Fruit fly (Drosophila melanogaster) whole organism, embryonic: ENCODE data around the gene CG34451.

Experiments used
- Antp ChIP-seq: fragments of 200-800 bp; sonication (Bioruptor generic); optimal IDR thresholded peaks from 3 replicates; lab custom pipeline; 2016; ENCODE audit warnings: missing biosample characterization, missing genetic modification characterization
- Atf6 ChIP-seq: fragments of 200-800 bp; sonication (Bioruptor generic); IDR thresholded peaks from 2 replicates; pipeline ENCODE4 v1.3.6; 2022; ENCODE audit warnings: missing biosample characterization, missing genetic modification characterization
- Bteb2 ChIP-seq: fragments of 200-800 bp; sonication (Bioruptor generic); optimal IDR thresholded peaks from 2 replicates; lab custom pipeline; 2016; ENCODE audit warnings: missing biosample characterization, missing genetic modification characterization
- CG10959 ChIP-seq: fragments of 200-800 bp; sonication (Bioruptor generic); IDR thresholded peaks from 2 replicates; pipeline ENCODE4 v1.3.6; 2022; ENCODE audit warnings: missing biosample characterization, missing genetic modification characterization
- CG14710 ChIP-seq: fragments of 200-800 bp; sonication (Bioruptor generic); optimal IDR thresholded peaks from 3 replicates; lab custom pipeline; 2019; ENCODE audit warnings: missing biosample characterization, mild to moderate bottlenecking, missing genetic modification characterization, moderate library complexity
- CG16813 ChIP-seq: fragments of 200-800 bp; sonication (Bioruptor generic); IDR thresholded peaks from 3 replicates; pipeline ENCODE4 v1.3.6; 2022; ENCODE audit warnings: missing biosample characterization, missing genetic modification characterization; ENCODE audit not compliant: partially characterized antibody
- CG17328 ChIP-seq: fragments of 200-800 bp; sonication (Bioruptor generic); IDR thresholded peaks from 2 replicates; pipeline ENCODE4 v1.3.6; 2022; ENCODE audit warnings: missing biosample characterization, missing genetic modification characterization
- CG2116 ChIP-seq: fragments of 200-800 bp; sonication (Bioruptor generic); optimal IDR thresholded peaks from 3 replicates; lab custom pipeline; 2018; ENCODE audit warnings: missing biosample characterization, mild to moderate bottlenecking, missing genetic modification characterization
- CG2199 ChIP-seq: fragments of 200-800 bp; sonication (Bioruptor generic); IDR thresholded peaks from 3 replicates; pipeline ENCODE4 v1.3.6; 2022; ENCODE audit warnings: missing biosample characterization, missing genetic modification characterization
- CG30403 ChIP-seq: fragments of 200-800 bp; sonication (Bioruptor generic); optimal IDR thresholded peaks from 3 replicates; lab custom pipeline; 2016; ENCODE audit warnings: missing biosample characterization, missing genetic modification characterization
- CG31365 ChIP-seq: fragments of 200-800 bp; sonication (Bioruptor generic); optimal IDR thresholded peaks from 2 replicates; lab custom pipeline; 2018; ENCODE audit warnings: missing biosample characterization, mild to moderate bottlenecking, missing genetic modification characterization
- CG32772 ChIP-seq: fragments of 200-800 bp; sonication (Bioruptor generic); IDR thresholded peaks from 2 replicates; pipeline ENCODE4 v1.3.6; 2022; ENCODE audit warnings: missing biosample characterization, missing genetic modification characterization
- CG33213 ChIP-seq: fragments of 200-800 bp; sonication (Bioruptor generic); optimal IDR thresholded peaks from 3 replicates; lab custom pipeline; 2016; ENCODE audit warnings: missing biosample characterization, missing genetic modification characterization
- CG3726 ChIP-seq: fragments of 200-800 bp; sonication (Bioruptor generic); IDR thresholded peaks from 3 replicates; pipeline ENCODE4, ENCODE4 v1.3.6; 2022; ENCODE audit warnings: missing biosample characterization, missing genetic modification characterization
- CG3995 ChIP-seq: fragments of 200-800 bp; sonication (Bioruptor generic); optimal IDR thresholded peaks from 3 replicates; lab custom pipeline; 2016; ENCODE audit warnings: missing biosample characterization, missing genetic modification characterization
- CG4360 ChIP-seq: fragments of 200-800 bp; sonication (Bioruptor generic); IDR thresholded peaks from 2 replicates; pipeline ENCODE4 v1.3.6; 2022; ENCODE audit warnings: missing biosample characterization, missing genetic modification characterization
- CG6683 ChIP-seq: fragments of 200-800 bp; sonication (Bioruptor generic); optimal IDR thresholded peaks from 2 replicates; lab custom pipeline; 2017; ENCODE audit warnings: missing biosample characterization, mild to moderate bottlenecking, missing genetic modification characterization, missing genetic modification reagents
- CG6765 ChIP-seq: fragments of 200-800 bp; sonication (Bioruptor generic); optimal IDR thresholded peaks from 3 replicates; lab custom pipeline; 2017; ENCODE audit warnings: missing biosample characterization, mild to moderate bottlenecking, missing genetic modification characterization
- Fer1 ChIP-seq: fragments of 200-800 bp; sonication (Bioruptor generic); optimal IDR thresholded peaks from 2 replicates; lab custom pipeline; 2017; ENCODE audit warnings: missing biosample characterization, mild to moderate bottlenecking, missing genetic modification characterization
- Fer2 ChIP-seq: fragments of 200-800 bp; sonication (Bioruptor generic); optimal IDR thresholded peaks from 2 replicates; lab custom pipeline; 2018; ENCODE audit warnings: missing biosample characterization, mild to moderate bottlenecking, missing genetic modification characterization, moderate library complexity
- GATAe ChIP-seq: fragments of 200-800 bp; sonication (Bioruptor generic); conservative IDR thresholded peaks from 2 replicates; pipeline ENCODE4 v1.3.6; 2022; ENCODE audit warnings: missing biosample characterization, missing genetic modification characterization
- HHEX ChIP-seq: fragments of 200-800 bp; sonication (Bioruptor generic); optimal IDR thresholded peaks from 3 replicates; lab custom pipeline; 2017; ENCODE audit warnings: missing biosample characterization, mild to moderate bottlenecking, missing genetic modification characterization, missing genetic modification reagents
- HLH4C ChIP-seq: fragments of 200-800 bp; sonication (Bioruptor generic); IDR thresholded peaks from 3 replicates; pipeline ENCODE4 v1.3.6; 2022; ENCODE audit warnings: missing biosample characterization, missing genetic modification characterization; ENCODE audit not compliant: partially characterized antibody
- Hand ChIP-seq: fragments of 200-800 bp; sonication (Bioruptor generic); optimal IDR thresholded peaks from 2 replicates; lab custom pipeline; 2017; ENCODE audit warnings: mild to moderate bottlenecking, missing biosample characterization, missing genetic modification reagents, missing genetic modification characterization
- Hey ChIP-seq: fragments of 200-800 bp; sonication (Bioruptor generic); optimal IDR thresholded peaks from 3 replicates; lab custom pipeline; 2018; ENCODE audit warnings: missing biosample characterization, mild to moderate bottlenecking, missing genetic modification characterization
- HmgZ ChIP-seq: fragments of 200-800 bp; sonication (Bioruptor generic); optimal IDR thresholded peaks from 2 replicates; lab custom pipeline; 2018; ENCODE audit warnings: missing biosample characterization, mild to moderate bottlenecking, missing genetic modification characterization
- Hr51 ChIP-seq, 2 experiments: fragments of 200-800 bp; sonication (Bioruptor generic); optimal IDR thresholded peaks; 2 replicates in 1 of 2; 3 replicates in 1 of 2; lab custom pipeline; 2016 to 2018; ENCODE audit warnings: missing biosample characterization in 2 of 2, missing genetic modification characterization in 2 of 2, mild to moderate bottlenecking in 1 of 2, moderate library complexity in 1 of 2
- Lpt ChIP-seq: fragments of >200 bp; optimal IDR thresholded peaks from 2 replicates; lab custom pipeline; 2018; ENCODE audit warnings: missing biosample characterization, missing genetic modification characterization
- Nf-YC ChIP-seq: fragments of 200-800 bp; optimal IDR thresholded peaks from 3 replicates; lab custom pipeline; 2019; ENCODE audit warnings: missing biosample characterization, mild to moderate bottlenecking, missing genetic modification characterization, moderate library complexity
- Poxn ChIP-seq: fragments of 200-800 bp; sonication (Bioruptor generic); IDR thresholded peaks from 2 replicates; pipeline ENCODE4 v1.3.6; 2022; ENCODE audit warnings: missing biosample characterization, missing genetic modification characterization
- Six4 ChIP-seq: fragments of 200-800 bp; sonication (Bioruptor generic); optimal IDR thresholded peaks from 2 replicates; lab custom pipeline; 2016; ENCODE audit warnings: missing biosample characterization, missing genetic modification characterization
- Tbp ChIP-seq: fragments of >200 bp; optimal IDR thresholded peaks from 2 replicates; lab custom pipeline; 2018; ENCODE audit warnings: missing biosample characterization, missing genetic modification characterization
- ato ChIP-seq: fragments of 200-800 bp; sonication (Bioruptor generic); IDR thresholded peaks from 2 replicates; pipeline ENCODE4 v1.3.6; 2022; ENCODE audit warnings: missing biosample characterization, missing genetic modification characterization; ENCODE audit not compliant: partially characterized antibody
- cas ChIP-seq: fragments of 200-800 bp; sonication (Bioruptor generic); IDR thresholded peaks from 2 replicates; pipeline ENCODE4 v1.3.6; 2022; ENCODE audit warnings: missing biosample characterization, missing genetic modification characterization
- dm ChIP-seq: fragments of 200-800 bp; sonication (Bioruptor generic); optimal IDR thresholded peaks from 3 replicates; lab custom pipeline; 2016; ENCODE audit warnings: missing biosample characterization, missing genetic modification characterization
- fd64A ChIP-seq: fragments of 200-800 bp; sonication (Bioruptor generic); optimal IDR thresholded peaks from 3 replicates; lab custom pipeline; 2018; ENCODE audit warnings: missing biosample characterization, mild to moderate bottlenecking, missing genetic modification characterization
- fru ChIP-seq: fragments of >200 bp; optimal IDR thresholded peaks from 2 replicates; lab custom pipeline; 2017
- gem ChIP-seq: fragments of 200-800 bp; sonication (Bioruptor generic); optimal IDR thresholded peaks from 2 replicates; lab custom pipeline; 2019; ENCODE audit warnings: missing biosample characterization, mild to moderate bottlenecking, missing genetic modification characterization, moderate library complexity
- gsb ChIP-seq: fragments of 200-800 bp; sonication (Bioruptor generic); IDR thresholded peaks from 2 replicates; pipeline ENCODE4 v1.3.6; 2022; ENCODE audit warnings: missing biosample characterization, missing genetic modification characterization
- jing ChIP-seq: fragments of 200-800 bp; sonication (Bioruptor generic); optimal IDR thresholded peaks from 2 replicates; lab custom pipeline; 2018; ENCODE audit warnings: missing biosample characterization, mild to moderate bottlenecking, missing genetic modification characterization
- kni ChIP-seq: fragments of 200-800 bp; sonication (Bioruptor generic); optimal IDR thresholded peaks from 3 replicates; lab custom pipeline; 2017; ENCODE audit warnings: mild to moderate bottlenecking, missing biosample characterization, missing genetic modification reagents, missing genetic modification characterization
- mirr ChIP-seq: fragments of 200-800 bp; sonication (Bioruptor generic); optimal IDR thresholded peaks from 3 replicates; lab custom pipeline; 2018; ENCODE audit warnings: missing biosample characterization, mild to moderate bottlenecking, missing genetic modification characterization
- peb ChIP-seq: fragments of 200-800 bp; sonication (Bioruptor generic); IDR thresholded peaks from 2 replicates; pipeline ENCODE4 v1.3.6; 2022; ENCODE audit warnings: missing biosample characterization, missing genetic modification characterization
- pfk ChIP-seq: fragments of 200-800 bp; sonication (Bioruptor generic); optimal IDR thresholded peaks from 2 replicates; lab custom pipeline; 2018; ENCODE audit warnings: missing biosample characterization, mild to moderate bottlenecking, missing genetic modification characterization, moderate library complexity
- pnt ChIP-seq: fragments of 200-800 bp; sonication (Bioruptor generic); optimal IDR thresholded peaks from 3 replicates; lab custom pipeline; 2016; ENCODE audit warnings: missing biosample characterization, missing genetic modification characterization
- scrt ChIP-seq: fragments of 200-800 bp; sonication (Bioruptor generic); optimal IDR thresholded peaks from 2 replicates; lab custom pipeline; 2018; ENCODE audit warnings: missing biosample characterization, mild to moderate bottlenecking, missing genetic modification characterization, moderate library complexity
- stc ChIP-seq: fragments of 200-800 bp; sonication (Bioruptor generic); IDR thresholded peaks from 2 replicates; pipeline ENCODE4 v1.3.6; 2022; ENCODE audit warnings: missing biosample characterization, missing genetic modification characterization
- tgo ChIP-seq: fragments of 200-800 bp; sonication (Bioruptor generic); IDR thresholded peaks from 3 replicates; pipeline ENCODE4 v1.3.6; 2022; ENCODE audit warnings: missing biosample characterization, missing genetic modification characterization
- twi ChIP-seq: fragments of 200-800 bp; optimal IDR thresholded peaks from 2 replicates; lab custom pipeline; 2019; ENCODE audit warnings: missing biosample characterization, mild to moderate bottlenecking, missing genetic modification characterization, moderate library complexity
- zen ChIP-seq: fragments of 200-800 bp; sonication (Bioruptor generic); optimal IDR thresholded peaks from 3 replicates; lab custom pipeline; 2018; ENCODE audit warnings: missing biosample characterization, mild to moderate bottlenecking, missing genetic modification characterization, moderate library complexity
- zfh2 ChIP-seq: fragments of 200-800 bp; sonication (Bioruptor generic); optimal IDR thresholded peaks from 2 replicates; lab custom pipeline; 2016; ENCODE audit warnings: missing biosample characterization, missing genetic modification characterization

CG34451 gene

DNA sequence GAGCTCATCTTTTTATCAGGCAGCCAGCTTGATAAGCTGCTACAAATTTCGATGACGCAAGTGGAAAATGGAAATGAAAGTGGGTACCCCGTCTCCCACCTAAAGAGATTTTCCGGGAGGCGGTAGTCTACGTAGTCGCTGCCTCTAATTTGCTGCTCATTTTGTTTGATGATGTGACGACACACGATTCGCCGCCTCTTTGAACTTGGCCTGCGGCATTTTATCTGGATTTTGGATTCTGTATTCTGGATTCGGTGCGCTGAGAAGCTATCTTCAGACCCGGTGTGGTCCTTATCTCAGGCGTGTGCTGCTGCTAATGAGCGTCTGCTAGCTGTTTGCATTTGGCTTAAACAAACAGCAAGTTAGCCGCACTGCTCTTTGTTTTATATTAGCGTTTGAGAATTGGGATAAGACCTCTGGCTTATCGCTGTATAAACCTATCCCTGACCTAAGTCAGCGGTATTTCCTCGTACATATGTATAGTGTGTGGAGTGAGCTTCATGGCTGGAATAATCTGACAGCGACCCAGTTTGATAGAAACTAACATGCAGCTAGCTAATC, 22.1 kb upstream of the CG34451 start (continued):
- TF ChIP-seq HHEX (GFP tag; lab: Kevin White, UChicago): peak; percentile 73
- no peak for TF ChIP-seq tgo (GFP tag; lab: Robert Waterston, UW)
- no peak for TF ChIP-seq Six4
- TF ChIP-seq Atf6: peak; percentile 63
- TF ChIP-seq GATAe: no peak
- no peak for TF ChIP-seq CG3995 (GFP tag; lab: Kevin White, UChicago)
- peak; percentile 77 for TF ChIP-seq CG33213 (GFP tag; lab: Kevin White, UChicago)
- peak; percentile 40 for TF ChIP-seq kni (GFP tag; lab: Kevin White, UChicago)
- TF ChIP-seq twi: peak; percentile 16
- TF ChIP-seq CG2116: peak; percentile 20
- TF ChIP-seq Nf-YC (tag; lab: Kevin White, UChicago): no peak
- peak; percentile 60 for TF ChIP-seq CG4360
- TF ChIP-seq jing (GFP tag; lab: Kevin White, UChicago): no peak
- peak; percentile 16 for TF ChIP-seq mirr
- TF ChIP-seq CG2199 (GFP tag; lab: Robert Waterston, UW): 0 out of 3 replicates have a peak, but pooled peaks have one; percentile 29
- no peak for TF ChIP-seq Lpt (GFP tag; lab: Kevin White, UChicago)
- no peak for TF ChIP-seq Poxn
- no peak for TF ChIP-seq HLH4C (GFP tag; lab: Robert Waterston, UW)
- no peak for TF ChIP-seq cas (GFP tag; lab: Robert Waterston, UW)
- TF ChIP-seq CG30403 (GFP tag; lab: Kevin White, UChicago): no peak
- peak; percentile 69 for TF ChIP-seq Fer1
- peak; percentile 46 for TF ChIP-seq HmgZ (tag; lab: Kevin White, UChicago)
- TF ChIP-seq CG10959 (GFP tag; lab: Robert Waterston, UW): 0 out of 2 replicates have a peak, but pooled peaks have one; percentile 32
- TF ChIP-seq CG6765 (GFP tag; lab: Kevin White, UChicago): no peak
- peak; percentile 50; the same call in 1 of the 2 replicates for TF ChIP-seq gsb (GFP tag; lab: Robert Waterston, UW)
- TF ChIP-seq Hr51 (GFP tag; optimal IDR thresholded peaks at IDR 0.05; lab: Kevin White, UChicago): peak in 1 of 2 experiments; percentile 39
- peak; percentile 26 for TF ChIP-seq pnt
- TF ChIP-seq Hand: no peak
- TF ChIP-seq CG32772: peak; percentile 37; the same call in 1 of the 2 replicates
- no peak for TF ChIP-seq ato (GFP tag; lab: Robert Waterston, UW)
- TF ChIP-seq zfh2: no peak
- TF ChIP-seq Bteb2: peak; percentile 21
- peak; percentile 38 for TF ChIP-seq scrt (GFP tag; lab: Kevin White, UChicago)
- peak; percentile 25 for TF ChIP-seq dm (GFP tag; lab: Kevin White, UChicago)
- TF ChIP-seq stc (GFP tag; lab: Robert Waterston, UW): peak; percentile 59; the same call in 1 of the 2 replicates
- peak; percentile 75 for TF ChIP-seq fd64A (GFP tag; lab: Kevin White, UChicago)
- no peak for TF ChIP-seq Antp (GFP tag; lab: Kevin White, UChicago)
- peak; percentile 38 for TF ChIP-seq CG14710 (tag; lab: Kevin White, UChicago)
- TF ChIP-seq CG3726 (GFP tag; lab: Robert Waterston, UW): no peak
- peak; percentile 86 for TF ChIP-seq zen (tag; lab: Kevin White, UChicago)
- no peak for TF ChIP-seq peb (GFP tag; lab: Robert Waterston, UW)
- TF ChIP-seq Hey (tag; lab: Kevin White, UChicago): peak; percentile 62
- TF ChIP-seq gem (tag; lab: Kevin White, UChicago): peak; percentile 59
- no peak for TF ChIP-seq pfk (GFP tag; lab: Kevin White, UChicago)
- no peak for TF ChIP-seq CG16813
- peak; percentile 20 for TF ChIP-seq CG6683 (GFP tag; lab: Kevin White, UChicago)
- TF ChIP-seq CG17328: peak; percentile 57
- TF ChIP-seq Tbp (GFP tag; lab: Kevin White, UChicago): no peak
- no peak for TF ChIP-seq fru (lab: Kevin White, UChicago)
- no peak for TF ChIP-seq Fer2 (tag; lab: Kevin White, UChicago)
- TF ChIP-seq CG31365 (tag; lab: Kevin White, UChicago): peak; percentile 14
